Worm (Caenorhabditis elegans) whole organism, mixed stage, embryonic: ENCODE data around the gene F08G12.1.

Experiments used
- cnd-1 ChIP-seq: fragments of 200-800 bp; sonication (Bioruptor generic); optimal IDR thresholded peaks from 2 replicates; lab custom pipeline; 2018; ENCODE audit warnings: mild to moderate bottlenecking, missing genetic modification characterization, missing compliant biosample characterization
- lin-13 ChIP-seq: fragments of 150-350 bp; optimal IDR thresholded peaks from 2 replicates; lab custom pipeline; 2014; ENCODE audit warnings: missing biosample characterization, missing genetic modification characterization
- mls-2 ChIP-seq: sonication (generic microtip); optimal IDR thresholded peaks from 2 replicates; lab custom pipeline; 2016; ENCODE audit warnings: mild to moderate bottlenecking, missing genetic modification characterization, moderate library complexity, missing compliant biosample characterization
- nhr-237 ChIP-seq: fragments of 150-350 bp; optimal IDR thresholded peaks from 2 replicates; lab custom pipeline; 2014; ENCODE audit warnings: missing biosample characterization, missing genetic modification characterization
- unc-39 ChIP-seq: fragments of 150-350 bp; optimal IDR thresholded peaks from 2 replicates; lab custom pipeline; 2014; ENCODE audit warnings: missing biosample characterization, missing genetic modification characterization
- unc-62 ChIP-seq: fragments of 150-350 bp; optimal IDR thresholded peaks from 2 replicates; lab custom pipeline; 2014; ENCODE audit warnings: missing biosample characterization, missing genetic modification reagents, missing genetic modification characterization
- ztf-11 ChIP-seq: fragments of 150-350 bp; optimal IDR thresholded peaks from 2 replicates; lab custom pipeline; 2014; ENCODE audit warnings: missing biosample characterization, missing genetic modification characterization

ce11 chrX:11281148-11281547 is 24.5 kb downstream of the F08G12.1 start, which contains the start of gene F38B2.6:
- TF ChIP-seq unc-62 (no peak), nhr-237 (no peak), ztf-11 (tag; lab: Kevin White, UChicago) (no peak), unc-39 (tag; lab: Kevin White, UChicago) (no peak), cnd-1 (tag; lab: Kevin White, UChicago) (no peak), mls-2 (tag; lab: Kevin White, UChicago) (no peak), lin-13 (tag; lab: Kevin White, UChicago) (no peak)
